Fruit fly (Drosophila melanogaster): ENCODE data around the gene CG32024.

DNA sequence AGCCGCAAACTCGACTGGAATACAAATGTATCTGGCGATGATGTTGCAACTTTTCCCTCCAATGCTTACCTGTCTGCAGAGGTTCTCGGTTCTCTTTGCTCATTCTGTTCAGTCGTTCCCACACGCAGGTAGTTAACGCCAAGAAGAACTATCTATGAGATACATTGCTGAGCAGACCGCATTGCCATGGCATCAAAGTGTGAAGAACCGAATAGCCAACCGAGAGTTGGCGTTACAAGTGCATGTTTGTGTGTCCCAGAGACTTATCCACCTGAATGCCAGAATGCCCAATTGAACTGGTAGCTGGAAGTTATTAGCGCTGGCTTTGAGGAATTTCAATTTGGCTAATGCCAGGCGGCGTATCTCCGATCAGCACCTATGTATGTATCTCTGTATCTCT, 22.2 kb downstream of the CG32024 start:
- TF ChIP-seq CTCF (optimal IDR thresholded peaks at IDR 0.05) (no peak), CG8478 (optimal IDR thresholded peaks at IDR 0.05) (no peak)
